Fruit fly (Drosophila melanogaster): Measurements from ENCODE around the gene CG7990.

CG7990 gene

dm6 chrX:19187624-19188085, 14.1 kb downstream of the CG7990 start, which contains the start of gene Mec2 (continued):
- TF ChIP-seq D (optimal IDR thresholded peaks at IDR 0.05) (no peak), D (GFP tag; optimal IDR thresholded peaks at IDR 0.05) (no peak), CG2116 (GFP tag; optimal IDR thresholded peaks at IDR 0.05) (no peak), dati (GFP tag; IDR thresholded peaks at IDR 0.05) (no peak), Lhr (GFP tag; optimal IDR thresholded peaks at IDR 0.05) (no peak), kni (GFP tag; optimal IDR thresholded peaks at IDR 0.05) (no peak), CG4328 (GFP tag; optimal IDR thresholded peaks at IDR 0.05) (no peak), Hr3 (GFP tag; optimal IDR thresholded peaks at IDR 0.05) (peak; percentile 51), CG12236 (GFP tag; optimal IDR thresholded peaks at IDR 0.05) (peak; percentile 3), dm (GFP tag; optimal IDR thresholded peaks at IDR 0.05) (peak; percentile 48), Hmx (GFP tag; optimal IDR thresholded peaks at IDR 0.05) (no peak), CG31388 (GFP tag; optimal IDR thresholded peaks at IDR 0.05) (no peak), bcd (GFP tag; optimal IDR thresholded peaks at IDR 0.05) (peak; percentile 16), nom (GFP tag; optimal IDR thresholded peaks at IDR 0.05) (peak; percentile 12), CG10565 (GFP tag; optimal IDR thresholded peaks at IDR 0.05) (no peak), CG9797 (GFP tag; optimal IDR thresholded peaks at IDR 0.05) (no peak), Fer3 (tag; optimal IDR thresholded peaks at IDR 0.05) (no peak), kay (GFP tag; optimal IDR thresholded peaks at IDR 0.05) (peak; percentile 59), Poxn (GFP tag; IDR thresholded peaks at IDR 0.05) (no peak), TFAM (GFP tag; optimal IDR thresholded peaks at IDR 0.05) (no peak), fru (optimal IDR thresholded peaks at IDR 0.05) (no peak), cato (GFP tag; optimal IDR thresholded peaks at IDR 0.05; ENCODE audit: borderline replicate concordance) (no peak), vfl (GFP tag; optimal IDR thresholded peaks at IDR 0.05) (no peak), CG18262 (tag; optimal IDR thresholded peaks at IDR 0.05) (peak; percentile 33), CG13287 (GFP tag; IDR thresholded peaks at IDR 0.05; ENCODE audit: partially characterized antibody) (no peak), Nf-YB (GFP tag; optimal IDR thresholded peaks at IDR 0.05) (no peak), row (GFP tag; IDR thresholded peaks at IDR 0.05) (peak; percentile 86), CG32767 (GFP tag; IDR thresholded peaks at IDR 0.05) (peak; percentile 37; the same call in 1 of the 2 replicates), Mad (GFP tag; optimal IDR thresholded peaks at IDR 0.05) (peak; percentile 1), CG15011 (GFP tag; optimal IDR thresholded peaks at IDR 0.05) (no peak), al (GFP tag; IDR thresholded peaks at IDR 0.05) (no peak), tio (GFP tag; optimal IDR thresholded peaks at IDR 0.05) (no peak), C15 (GFP tag; IDR thresholded peaks at IDR 0.05) (no peak), CG2712 (tag; optimal IDR thresholded peaks at IDR 0.05) (peak; percentile 30), Antp (GFP tag; optimal IDR thresholded peaks at IDR 0.05) (peak; percentile 54), CG1792 (GFP tag; optimal IDR thresholded peaks at IDR 0.05) (no peak), CG4707 (GFP tag; optimal IDR thresholded peaks at IDR 0.05) (no peak), run (tag; optimal IDR thresholded peaks at IDR 0.05) (no peak), gro (GFP tag; optimal IDR thresholded peaks at IDR 0.05) (no peak), Elba2 (GFP tag; optimal IDR thresholded peaks at IDR 0.05) (no peak), CG10366 (GFP tag; IDR thresholded peaks at IDR 0.05) (peak; percentile 63), CG12071 (GFP tag; optimal IDR thresholded peaks at IDR 0.05) (peak; percentile 12), zf30C (GFP tag; optimal IDR thresholded peaks at IDR 0.05) (peak; percentile 66), phol (tag; optimal IDR thresholded peaks at IDR 0.05) (peak; percentile 18), pros (GFP tag; optimal IDR thresholded peaks at IDR 0.05) (no peak), Pdp1 (GFP tag; optimal IDR thresholded peaks at IDR 0.05) (peak; percentile 36 to 45), H2.0 (GFP tag; IDR thresholded peaks at IDR 0.05) (peak; percentile 73), CG8944 (GFP tag; optimal IDR thresholded peaks at IDR 0.05) (peak; percentile 41), Atf3 (GFP tag; optimal IDR thresholded peaks at IDR 0.05) (peak; percentile 20), mam (GFP tag; optimal IDR thresholded peaks at IDR 0.05) (peak; percentile 27), ATbp (GFP tag; optimal IDR thresholded peaks at IDR 0.05) (peak; percentile 59), tna (GFP tag; IDR thresholded peaks at IDR 0.05; ENCODE audit: partially characterized antibody) (no peak)

Data from whole organism, embryonic.